Fruit fly (Drosophila melanogaster): Measurements from ENCODE around the gene Elp1.

Elp1 gene

dm6 chr3R:11628416-11629041 is 22.2 kb upstream of the Elp1 start, which contains the start of gene CG14712 (continued):
- TF ChIP-seq CG1024 (GFP tag; IDR thresholded peaks at IDR 0.05) (no peak), Nf-YC (tag; optimal IDR thresholded peaks at IDR 0.05) (peak; percentile 43), C15 (GFP tag; IDR thresholded peaks at IDR 0.05) (no peak), ftz-f1 (GFP tag; optimal IDR thresholded peaks at IDR 0.05) (peak; percentile 75), CG7357 (GFP tag; IDR thresholded peaks at IDR 0.05) (no peak), lmd (GFP tag; IDR thresholded peaks at IDR 0.05) (no peak), gcm (GFP tag; optimal IDR thresholded peaks at IDR 0.05) (no peak), Vsx1 (GFP tag; optimal IDR thresholded peaks at IDR 0.05) (no peak), CG10431 (GFP tag; optimal IDR thresholded peaks at IDR 0.05) (no peak), D19A (tag; optimal IDR thresholded peaks at IDR 0.05) (no peak), sim (GFP tag; IDR thresholded peaks at IDR 0.05) (no peak), Dll (GFP tag; IDR thresholded peaks at IDR 0.05; ENCODE audit: partially characterized antibody) (peak; percentile 73), ham (GFP tag; IDR thresholded peaks at IDR 0.05) (no peak), Deaf1 (tag; optimal IDR thresholded peaks at IDR 0.05) (no peak), CG7963 (GFP tag; IDR thresholded peaks at IDR 0.05; ENCODE audit: partially characterized antibody) (peak; percentile 37; the same call in 1 of the 3 replicates), CG7745 (tag; optimal IDR thresholded peaks at IDR 0.05) (no peak), Jarid2 (GFP tag; optimal IDR thresholded peaks at IDR 0.05) (no peak), Lim3 (GFP tag; IDR thresholded peaks at IDR 0.05) (no peak), gce (GFP tag; IDR thresholded peaks at IDR 0.05) (no peak), CG12744 (GFP tag; optimal IDR thresholded peaks at IDR 0.05) (no peak), ems (GFP tag; optimal IDR thresholded peaks at IDR 0.05) (peak; percentile 7), dysf (GFP tag; IDR thresholded peaks at IDR 0.05) (no peak), CG2199 (GFP tag; IDR thresholded peaks at IDR 0.05) (no peak), tup (GFP tag; optimal IDR thresholded peaks at IDR 0.05) (no peak), CG4707 (GFP tag; optimal IDR thresholded peaks at IDR 0.05) (no peak), CG16779 (GFP tag; IDR thresholded peaks at IDR 0.05) (no peak), CG8944 (GFP tag; optimal IDR thresholded peaks at IDR 0.05) (no peak), NfI (GFP tag; optimal IDR thresholded peaks at IDR 0.05) (no peak), CG12391 (tag; optimal IDR thresholded peaks at IDR 0.05) (peak; percentile 68), dati (GFP tag; IDR thresholded peaks at IDR 0.05) (no peak), ken (GFP tag; IDR thresholded peaks at IDR 0.05) (no peak), CG30020 (tag; optimal IDR thresholded peaks at IDR 0.05) (no peak), CG3995 (GFP tag; optimal IDR thresholded peaks at IDR 0.05) (no peak), Six4 (GFP tag; optimal IDR thresholded peaks at IDR 0.05) (no peak), CG2889 (GFP tag; IDR thresholded peaks at IDR 0.05) (no peak), chn (GFP tag; optimal IDR thresholded peaks at IDR 0.05) (no peak), tin (GFP tag; optimal IDR thresholded peaks at IDR 0.05) (no peak), sob (GFP tag; IDR thresholded peaks at IDR 0.05) (0 out of 2 replicates have a peak, but pooled peaks have one; percentile 10), Meics (GFP tag; optimal IDR thresholded peaks at IDR 0.05) (no peak), sr (GFP tag; IDR thresholded peaks at IDR 0.05) (no peak), tap (tag; optimal IDR thresholded peaks at IDR 0.05) (no peak), pzg (GFP tag; optimal IDR thresholded peaks at IDR 0.05) (peak; percentile 89), Ssrp (tag; optimal IDR thresholded peaks at IDR 0.05) (no peak), Stat92E (GFP tag; optimal IDR thresholded peaks at IDR 0.05) (peak in 1 of 3 experiments; percentile 88), CG4730 (GFP tag; IDR thresholded peaks at IDR 0.05) (no peak), bcd (GFP tag; optimal IDR thresholded peaks at IDR 0.05) (no peak), CG17328 (GFP tag; IDR thresholded peaks at IDR 0.05) (no peak), CG13296 (GFP tag; optimal IDR thresholded peaks at IDR 0.05) (no peak), CG17568 (GFP tag; optimal IDR thresholded peaks at IDR 0.05) (no peak), CG14860 (GFP tag; IDR thresholded peaks at IDR 0.05; ENCODE audit: partially characterized antibody) (peak; percentile 50; the same call in 2 of the 3 replicates)
